Fruit fly (Drosophila melanogaster) whole organism, embryonic: ENCODE measurements around the gene ast.

Source experiments
- Atf6 ChIP-seq: fragments of 200-800 bp; sonication (Bioruptor generic); IDR thresholded peaks from 2 replicates; pipeline ENCODE4 v1.3.6; 2022; ENCODE audit warnings: missing biosample characterization, missing genetic modification characterization
- BEAF-32 ChIP-seq: fragments of 200-800 bp; sonication (Bioruptor generic); optimal IDR thresholded peaks from 3 replicates; lab custom pipeline; 2017; ENCODE audit warnings: missing biosample characterization, missing genetic modification characterization, mild to moderate bottlenecking, moderate library complexity, missing genetic modification reagents
- Bgb ChIP-seq: fragments of 200-800 bp; sonication (Bioruptor generic); IDR thresholded peaks from 2 replicates; pipeline ENCODE4 v1.3.6; 2022; ENCODE audit warnings: missing biosample characterization, missing genetic modification characterization; ENCODE audit not compliant: partially characterized antibody
- CG10147 ChIP-seq: fragments of 200-800 bp; sonication (Bioruptor generic); optimal IDR thresholded peaks from 2 replicates; lab custom pipeline; 2019; ENCODE audit warnings: missing biosample characterization, mild to moderate bottlenecking, missing genetic modification characterization, moderate library complexity
- CG10209 ChIP-seq: fragments of 200-800 bp; sonication (Bioruptor generic); optimal IDR thresholded peaks from 3 replicates; lab custom pipeline; 2017; ENCODE audit warnings: missing biosample characterization, mild to moderate bottlenecking, missing genetic modification characterization, missing genetic modification reagents
- CG10321 ChIP-seq: fragments of 200-800 bp; sonication (Bioruptor generic); IDR thresholded peaks from 2 replicates; pipeline ENCODE4 v1.3.6; 2022; ENCODE audit warnings: missing biosample characterization, missing genetic modification characterization
- CG10543 ChIP-seq: fragments of 200-800 bp; sonication (Bioruptor generic); optimal IDR thresholded peaks from 3 replicates; lab custom pipeline; 2017; ENCODE audit warnings: missing biosample characterization, mild to moderate bottlenecking, missing genetic modification characterization, moderate library complexity
- CG10959 ChIP-seq: fragments of 200-800 bp; sonication (Bioruptor generic); IDR thresholded peaks from 2 replicates; pipeline ENCODE4 v1.3.6; 2022; ENCODE audit warnings: missing biosample characterization, missing genetic modification characterization
- CG11723 ChIP-seq: fragments of 200-800 bp; sonication (Bioruptor generic); optimal IDR thresholded peaks from 2 replicates; lab custom pipeline; 2017; ENCODE audit warnings: missing biosample characterization, mild to moderate bottlenecking, missing genetic modification characterization
- CG13287 ChIP-seq: fragments of 200-800 bp; sonication (Bioruptor generic); IDR thresholded peaks from 2 replicates; pipeline ENCODE4 v1.3.6; 2022; ENCODE audit warnings: missing biosample characterization, missing genetic modification characterization; ENCODE audit not compliant: partially characterized antibody
- CG13624 ChIP-seq: fragments of 200-800 bp; sonication (Bioruptor generic); optimal IDR thresholded peaks from 2 replicates; lab custom pipeline; 2016; ENCODE audit warnings: missing biosample characterization, missing genetic modification characterization
- CG13775 ChIP-seq: fragments of 200-800 bp; sonication (Bioruptor generic); optimal IDR thresholded peaks from 3 replicates; lab custom pipeline; 2017; ENCODE audit warnings: missing biosample characterization, mild to moderate bottlenecking, missing genetic modification characterization
- CG16779 ChIP-seq: fragments of 200-800 bp; sonication (Bioruptor generic); IDR thresholded peaks from 2 replicates; pipeline ENCODE4 v1.3.6; 2022; ENCODE audit warnings: missing biosample characterization, missing genetic modification characterization
- CG17328 ChIP-seq: fragments of 200-800 bp; sonication (Bioruptor generic); IDR thresholded peaks from 2 replicates; pipeline ENCODE4 v1.3.6; 2022; ENCODE audit warnings: missing biosample characterization, missing genetic modification characterization
- CG2875 ChIP-seq: fragments of 200-800 bp; sonication (Bioruptor generic); optimal IDR thresholded peaks from 2 replicates; lab custom pipeline; 2017; ENCODE audit warnings: missing biosample characterization, mild to moderate bottlenecking, missing genetic modification characterization, missing genetic modification reagents
- CG30403 ChIP-seq: fragments of 200-800 bp; sonication (Bioruptor generic); optimal IDR thresholded peaks from 3 replicates; lab custom pipeline; 2016; ENCODE audit warnings: missing biosample characterization, missing genetic modification characterization
- CG31441 ChIP-seq: fragments of 200-800 bp; sonication (Bioruptor generic); IDR thresholded peaks from 2 replicates; pipeline ENCODE4 v1.3.6; 2022; ENCODE audit warnings: missing biosample characterization, missing genetic modification characterization
- CG42726 ChIP-seq: fragments of 200-800 bp; sonication (Bioruptor generic); IDR thresholded peaks from 2 replicates; pipeline ENCODE4 v1.3.6; 2022; ENCODE audit warnings: missing biosample characterization, missing genetic modification characterization; ENCODE audit not compliant: partially characterized antibody
- CG43689 ChIP-seq: fragments of 200-800 bp; sonication (Bioruptor generic); IDR thresholded peaks from 2 replicates; pipeline ENCODE4 v1.3.6; 2022; ENCODE audit warnings: missing biosample characterization, missing genetic modification characterization
- CG4820 ChIP-seq: fragments of 200-800 bp; sonication (Bioruptor generic); optimal IDR thresholded peaks from 3 replicates; lab custom pipeline; 2016; ENCODE audit warnings: missing biosample characterization, missing genetic modification characterization
- CG7271 ChIP-seq: fragments of 200-800 bp; sonication (Bioruptor generic); optimal IDR thresholded peaks from 2 replicates; lab custom pipeline; 2018; ENCODE audit warnings: missing biosample characterization, mild to moderate bottlenecking, missing genetic modification characterization, moderate library complexity
- CG7963 ChIP-seq: fragments of 200-800 bp; sonication (Bioruptor generic); IDR thresholded peaks from 3 replicates; pipeline ENCODE4 v1.3.6; 2022; ENCODE audit warnings: missing biosample characterization, missing genetic modification characterization; ENCODE audit not compliant: partially characterized antibody
- CG7987 ChIP-seq: fragments of 200-800 bp; sonication (Bioruptor generic); optimal IDR thresholded peaks from 2 replicates; lab custom pipeline; 2018; ENCODE audit warnings: missing biosample characterization, mild to moderate bottlenecking, missing genetic modification characterization, moderate library complexity
- CG9609 ChIP-seq: fragments of 200-800 bp; sonication (Bioruptor generic); optimal IDR thresholded peaks from 3 replicates; lab custom pipeline; 2016; ENCODE audit warnings: missing biosample characterization, missing genetic modification characterization
- CHES-1-like ChIP-seq: fragments of 200-800 bp; sonication (Bioruptor generic); optimal IDR thresholded peaks from 2 replicates; lab custom pipeline; 2016; ENCODE audit warnings: missing biosample characterization, missing genetic modification characterization
- Mad ChIP-seq: fragments of 200-800 bp; sonication (Bioruptor generic); optimal IDR thresholded peaks from 2 replicates; lab custom pipeline; 2016; ENCODE audit warnings: missing biosample characterization, missing genetic modification characterization
- Oaz ChIP-seq: fragments of 200-800 bp; sonication (Bioruptor generic); IDR thresholded peaks from 2 replicates; pipeline ENCODE4 v1.3.6; 2022; ENCODE audit warnings: missing biosample characterization, missing genetic modification characterization
- Oli ChIP-seq: fragments of 200-800 bp; sonication (Bioruptor generic); optimal IDR thresholded peaks from 2 replicates; lab custom pipeline; 2018; ENCODE audit warnings: missing biosample characterization, mild to moderate bottlenecking, missing genetic modification characterization, moderate library complexity
- Opbp ChIP-seq: fragments of 200-800 bp; sonication (Bioruptor generic); IDR thresholded peaks from 3 replicates; pipeline ENCODE4 v1.3.6; 2022; ENCODE audit warnings: missing biosample characterization, missing genetic modification characterization; ENCODE audit not compliant: partially characterized antibody
- Scr ChIP-seq: fragments of 200-800 bp; sonication (Bioruptor generic); IDR thresholded peaks from 2 replicates; pipeline ENCODE4 v1.3.6; 2022; ENCODE audit warnings: missing biosample characterization, missing genetic modification characterization; ENCODE audit not compliant: partially characterized antibody
- Side ChIP-seq: fragments of 200-800 bp; sonication (Bioruptor generic); optimal IDR thresholded peaks from 2 replicates; lab custom pipeline; 2016; ENCODE audit warnings: missing biosample characterization, missing genetic modification characterization
- Sox102F ChIP-seq: fragments of 200-800 bp; sonication (Bioruptor generic); optimal IDR thresholded peaks from 2 replicates; lab custom pipeline; 2018; ENCODE audit warnings: missing biosample characterization, mild to moderate bottlenecking, missing genetic modification characterization, moderate library complexity
- Ssrp ChIP-seq: fragments of 200-800 bp; sonication (Bioruptor generic); optimal IDR thresholded peaks from 2 replicates; lab custom pipeline; 2018; ENCODE audit warnings: missing biosample characterization, mild to moderate bottlenecking, missing genetic modification characterization, moderate library complexity
- amos ChIP-seq: fragments of 200-800 bp; sonication (Bioruptor generic); IDR thresholded peaks from 2 replicates; pipeline ENCODE4 v1.3.6; 2022; ENCODE audit warnings: missing biosample characterization, missing genetic modification characterization; ENCODE audit not compliant: partially characterized antibody
- bcd ChIP-seq: fragments of 200-800 bp; sonication (Bioruptor generic); optimal IDR thresholded peaks from 2 replicates; lab custom pipeline; 2017; ENCODE audit warnings: missing biosample characterization, mild to moderate bottlenecking, missing genetic modification characterization
- bowl ChIP-seq: fragments of 200-800 bp; sonication (Bioruptor generic); IDR thresholded peaks from 2 replicates; pipeline ENCODE4 v1.3.6; 2022; ENCODE audit warnings: missing biosample characterization, missing genetic modification characterization
- br ChIP-seq: fragments of >200 bp; optimal IDR thresholded peaks from 2 replicates; lab custom pipeline; 2017
- cg ChIP-seq: fragments of 200-800 bp; sonication (Bioruptor generic); optimal IDR thresholded peaks from 3 replicates; lab custom pipeline; 2019; ENCODE audit warnings: missing biosample characterization, mild to moderate bottlenecking, missing genetic modification characterization, moderate library complexity
- dati ChIP-seq: fragments of 200-800 bp; sonication (Bioruptor generic); IDR thresholded peaks from 2 replicates; pipeline ENCODE4 v1.3.6; 2022; ENCODE audit warnings: missing biosample characterization, missing genetic modification characterization
- dm ChIP-seq: fragments of 200-800 bp; sonication (Bioruptor generic); optimal IDR thresholded peaks from 3 replicates; lab custom pipeline; 2016; ENCODE audit warnings: missing biosample characterization, missing genetic modification characterization
- emc ChIP-seq: fragments of 200-800 bp; sonication (Bioruptor generic); optimal IDR thresholded peaks from 2 replicates; lab custom pipeline; 2016; ENCODE audit warnings: missing biosample characterization, missing genetic modification characterization
- exex ChIP-seq: fragments of 200-800 bp; sonication (Bioruptor generic); optimal IDR thresholded peaks from 4 replicates; lab custom pipeline; 2018; ENCODE audit warnings: missing biosample characterization, mild to moderate bottlenecking, missing genetic modification characterization, moderate library complexity
- ham ChIP-seq: fragments of 200-800 bp; sonication (Bioruptor generic); IDR thresholded peaks from 2 replicates; pipeline ENCODE4 v1.3.6; 2022; ENCODE audit warnings: missing biosample characterization, missing genetic modification characterization
- lilli ChIP-seq: fragments of 200-800 bp; sonication (Bioruptor generic); optimal IDR thresholded peaks from 3 replicates; lab custom pipeline; 2016; ENCODE audit warnings: missing biosample characterization, missing genetic modification characterization
- pfk ChIP-seq: fragments of 200-800 bp; sonication (Bioruptor generic); optimal IDR thresholded peaks from 2 replicates; lab custom pipeline; 2018; ENCODE audit warnings: missing biosample characterization, mild to moderate bottlenecking, missing genetic modification characterization, moderate library complexity
- pzg ChIP-seq: fragments of 200-800 bp; sonication (Bioruptor generic); optimal IDR thresholded peaks from 3 replicates; lab custom pipeline; 2018; ENCODE audit warnings: missing biosample characterization, mild to moderate bottlenecking, missing genetic modification characterization, moderate library complexity
- sim ChIP-seq: fragments of 200-800 bp; sonication (Bioruptor generic); IDR thresholded peaks from 2 replicates; pipeline ENCODE4 v1.3.6; 2022; ENCODE audit warnings: missing biosample characterization, missing genetic modification characterization
- sug ChIP-seq: fragments of 200-800 bp; optimal IDR thresholded peaks from 2 replicates; lab custom pipeline; 2019; ENCODE audit warnings: missing biosample characterization, mild to moderate bottlenecking, missing genetic modification characterization, moderate library complexity
- tgo ChIP-seq: fragments of 200-800 bp; sonication (Bioruptor generic); IDR thresholded peaks from 3 replicates; pipeline ENCODE4 v1.3.6; 2022; ENCODE audit warnings: missing biosample characterization, missing genetic modification characterization
- ttk ChIP-seq: fragments of 200-800 bp; sonication (Bioruptor generic); IDR thresholded peaks from 2 replicates; pipeline ENCODE4 v2.1.2; 2022; ENCODE audit warnings: missing biosample characterization, missing genetic modification characterization
- zf30C ChIP-seq: fragments of 200-800 bp; sonication (Bioruptor generic); optimal IDR thresholded peaks from 3 replicates; lab custom pipeline; 2018; ENCODE audit warnings: missing biosample characterization, mild to moderate bottlenecking, missing genetic modification characterization

Gene ast

DNA sequence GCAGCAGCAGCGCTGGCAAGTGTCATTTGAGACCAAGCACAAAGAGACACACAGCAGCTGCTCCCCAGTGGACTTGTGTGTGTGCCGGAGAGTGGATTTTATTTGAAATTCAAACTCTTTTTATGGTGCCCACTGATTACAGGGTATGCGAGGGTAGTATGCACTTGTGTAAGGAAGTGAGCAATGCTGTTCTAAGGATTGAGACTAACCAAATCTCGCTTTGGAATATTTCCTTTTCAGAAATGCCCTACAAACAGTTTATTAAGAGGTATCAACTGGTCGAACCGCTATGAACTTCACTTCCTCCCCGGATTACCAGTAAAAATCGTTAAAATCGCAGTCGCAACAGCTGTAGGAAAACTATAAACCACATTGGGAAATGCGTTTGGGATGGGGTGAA is 2.0 kb upstream of the ast start (continued):
- no peak for TF ChIP-seq pfk (GFP tag; lab: Kevin White, UChicago)
- peak; percentile 74 for TF ChIP-seq CG43689 (GFP tag; lab: Robert Waterston, UW)
- no peak for TF ChIP-seq Opbp (GFP tag; lab: Robert Waterston, UW)
- TF ChIP-seq CG10209 (GFP tag; lab: Kevin White, UChicago), result peak; percentile 92
- peak; percentile 97 for TF ChIP-seq Sox102F (GFP tag; lab: Kevin White, UChicago)
- peak; percentile 85 for TF ChIP-seq Side (GFP tag; lab: Kevin White, UChicago)
- TF ChIP-seq emc (GFP tag; lab: Kevin White, UChicago), result peak; percentile 42
- TF ChIP-seq CG10959 (GFP tag; lab: Robert Waterston, UW), result peak; percentile 96
- TF ChIP-seq exex, result no peak
- peak; percentile 68 for TF ChIP-seq CG10147 (GFP tag; lab: Kevin White, UChicago)
- peak; percentile 51 for TF ChIP-seq cg (GFP tag; lab: Kevin White, UChicago)
- TF ChIP-seq sug, result peak; percentile 50
- peak; percentile 87 for TF ChIP-seq dati
- no peak for TF ChIP-seq CG7963 (GFP tag; lab: Robert Waterston, UW)
- TF ChIP-seq amos (GFP tag; lab: Robert Waterston, UW), result no peak
- TF ChIP-seq CG7987, result peak; percentile 62
- TF ChIP-seq bcd (GFP tag; lab: Kevin White, UChicago), result peak; percentile 89
- TF ChIP-seq Oli (tag; lab: Kevin White, UChicago), result peak; percentile 93
- peak; percentile 92 for TF ChIP-seq Ssrp (tag; lab: Kevin White, UChicago)
- TF ChIP-seq CG9609, result peak; percentile 96
- peak; percentile 87 for TF ChIP-seq Atf6 (GFP tag; lab: Robert Waterston, UW)
- no peak for TF ChIP-seq Scr (GFP tag; lab: Robert Waterston, UW)
- peak; percentile 90 for TF ChIP-seq CHES-1-like (GFP tag; lab: Kevin White, UChicago)
- TF ChIP-seq zf30C (GFP tag; lab: Kevin White, UChicago), result no peak
- peak; percentile 88 for TF ChIP-seq Mad (GFP tag; lab: Kevin White, UChicago)
- TF ChIP-seq CG4820 (GFP tag; lab: Kevin White, UChicago), result peak; percentile 94
- TF ChIP-seq CG13775 (GFP tag; lab: Kevin White, UChicago), result peak; percentile 85
- TF ChIP-seq br (lab: Kevin White, UChicago), result no peak
- TF ChIP-seq CG13624 (GFP tag; lab: Kevin White, UChicago), result peak; percentile 86
- no peak for TF ChIP-seq CG42726
- peak; percentile 93 for TF ChIP-seq CG31441 (GFP tag; lab: Robert Waterston, UW)
- TF ChIP-seq CG10321, result peak; percentile 62; the same call in 1 of the 2 replicates
- TF ChIP-seq bowl (GFP tag; lab: Robert Waterston, UW), result peak; percentile 82
- TF ChIP-seq CG10543 (GFP tag; lab: Kevin White, UChicago), result no peak
- peak; percentile 93 for TF ChIP-seq sim (GFP tag; lab: Robert Waterston, UW)
- peak; percentile 81 for TF ChIP-seq CG11723 (GFP tag; lab: Kevin White, UChicago)
- no peak for TF ChIP-seq ham (GFP tag; lab: Robert Waterston, UW)
- no peak for TF ChIP-seq BEAF-32 (GFP tag; lab: Kevin White, UChicago)
- peak; percentile 92 for TF ChIP-seq tgo (GFP tag; lab: Robert Waterston, UW)
- peak; percentile 92 for TF ChIP-seq CG30403
- no peak for TF ChIP-seq pzg (GFP tag; lab: Kevin White, UChicago)
- TF ChIP-seq lilli (GFP tag; lab: Kevin White, UChicago), result peak; percentile 90
- TF ChIP-seq Bgb, result no peak
- peak; percentile 81 for TF ChIP-seq dm (GFP tag; lab: Kevin White, UChicago)
- peak; percentile 92 for TF ChIP-seq CG2875 (GFP tag; lab: Kevin White, UChicago)
- TF ChIP-seq CG7271 (tag; lab: Kevin White, UChicago), result no peak
- peak; percentile 81 for TF ChIP-seq Oaz
- TF ChIP-seq ttk (GFP tag; lab: Robert Waterston, UW), result peak; percentile 96
- peak; percentile 97 for TF ChIP-seq CG17328 (GFP tag; lab: Robert Waterston, UW)
- no peak for TF ChIP-seq CG13287 (GFP tag; lab: Robert Waterston, UW)
- peak; percentile 84; the same call in 1 of the 2 replicates for TF ChIP-seq CG16779 (GFP tag; lab: Robert Waterston, UW)
